Fruit fly (Drosophila melanogaster) whole organism, prepupa: ENCODE results near the gene CG12728.

Source experiments
- CG10631 ChIP-seq: fragments of 200-800 bp; sonication (Bioruptor generic); optimal IDR thresholded peaks from 2 replicates; lab custom pipeline; 2016; ENCODE audit warnings: missing biosample characterization, missing genetic modification characterization
- CG10669 ChIP-seq: fragments of 200-800 bp; sonication (Bioruptor generic); optimal IDR thresholded peaks from 3 replicates; lab custom pipeline; 2018; ENCODE audit warnings: missing biosample characterization, mild to moderate bottlenecking, missing genetic modification characterization, moderate library complexity
- CG11294 ChIP-seq: fragments of 200-800 bp; sonication (Bioruptor generic); IDR thresholded peaks from 2 replicates; pipeline ENCODE4 v1.3.6; 2022; ENCODE audit warnings: missing biosample characterization, missing genetic modification characterization
- CG11762 ChIP-seq: fragments of 200-800 bp; sonication (Bioruptor generic); optimal IDR thresholded peaks from 3 replicates; lab custom pipeline; 2016; ENCODE audit warnings: missing biosample characterization, missing genetic modification characterization; ENCODE audit not compliant: insufficient read depth
- CG11902 ChIP-seq: fragments of 200-800 bp; sonication (Bioruptor generic); optimal IDR thresholded peaks from 3 replicates; lab custom pipeline; 2016; ENCODE audit warnings: missing biosample characterization, missing genetic modification characterization
- CG15336 ChIP-seq: fragments of 200-800 bp; sonication (Bioruptor generic); IDR thresholded peaks from 2 replicates; pipeline ENCODE4 v1.3.6; 2022; ENCODE audit warnings: missing biosample characterization, missing genetic modification characterization
- CG1621 ChIP-seq: fragments of 200-800 bp; sonication (Bioruptor generic); optimal IDR thresholded peaks from 3 replicates; lab custom pipeline; 2018; ENCODE audit warnings: missing biosample characterization, mild to moderate bottlenecking, missing genetic modification characterization
- CG16779 ChIP-seq: fragments of 200-800 bp; sonication (Bioruptor generic); optimal IDR thresholded peaks from 3 replicates; lab custom pipeline; 2017; ENCODE audit warnings: missing biosample characterization, mild to moderate bottlenecking, missing genetic modification characterization
- CG3032 ChIP-seq: fragments of 200-800 bp; optimal IDR thresholded peaks from 2 replicates; lab custom pipeline; 2019; ENCODE audit warnings: missing biosample characterization, mild to moderate bottlenecking, missing genetic modification characterization, moderate library complexity
- CG31627 ChIP-seq: fragments of 200-800 bp; sonication (Bioruptor generic); optimal IDR thresholded peaks from 3 replicates; lab custom pipeline; 2016; ENCODE audit warnings: missing biosample characterization, missing genetic modification characterization
- CG32006 ChIP-seq: fragments of 200-800 bp; sonication (Bioruptor generic); optimal IDR thresholded peaks from 3 replicates; lab custom pipeline; 2017; ENCODE audit warnings: missing biosample characterization, mild to moderate bottlenecking, missing genetic modification characterization
- CG34406 ChIP-seq: fragments of 200-800 bp; sonication (Bioruptor generic); optimal IDR thresholded peaks from 3 replicates; lab custom pipeline; 2016; ENCODE audit warnings: missing biosample characterization, missing genetic modification characterization
- CG3919 ChIP-seq: fragments of 200-800 bp; sonication (Bioruptor generic); optimal IDR thresholded peaks from 3 replicates; lab custom pipeline; 2016; ENCODE audit warnings: missing biosample characterization, missing genetic modification characterization
- CG6163 ChIP-seq: fragments of 200-800 bp; sonication (Bioruptor generic); IDR thresholded peaks from 3 replicates; pipeline ENCODE4 v1.3.6; 2022; ENCODE audit warnings: missing biosample characterization, missing genetic modification characterization
- CG6276 ChIP-seq: fragments of 200-800 bp; sonication (Bioruptor generic); optimal IDR thresholded peaks from 2 replicates; lab custom pipeline; 2017; ENCODE audit warnings: missing biosample characterization, mild to moderate bottlenecking, missing genetic modification characterization
- CG6854 ChIP-seq: fragments of 200-800 bp; sonication (Bioruptor generic); optimal IDR thresholded peaks from 2 replicates; lab custom pipeline; 2017; ENCODE audit warnings: missing biosample characterization, mild to moderate bottlenecking, missing genetic modification characterization
- CG7368 ChIP-seq: fragments of 200-800 bp; sonication (Bioruptor generic); optimal IDR thresholded peaks from 3 replicates; lab custom pipeline; 2016; ENCODE audit warnings: missing biosample characterization, missing genetic modification characterization
- CG8319 ChIP-seq: fragments of 200-800 bp; sonication (Bioruptor generic); optimal IDR thresholded peaks from 3 replicates; lab custom pipeline; 2016; ENCODE audit warnings: missing biosample characterization, missing genetic modification characterization
- CG9139 ChIP-seq: fragments of 200-800 bp; sonication (Bioruptor generic); optimal IDR thresholded peaks from 3 replicates; lab custom pipeline; 2017; ENCODE audit warnings: missing biosample characterization, mild to moderate bottlenecking, missing genetic modification characterization
- Eip75B ChIP-seq: fragments of 200-800 bp; sonication (Bioruptor generic); optimal IDR thresholded peaks from 3 replicates; lab custom pipeline; 2016; ENCODE audit warnings: missing biosample characterization, missing genetic modification characterization
- Eip78C ChIP-seq: fragments of 200-800 bp; sonication (Bioruptor generic); peaks from one replicate; lab custom pipeline; 2016; ENCODE audit warnings: missing biosample characterization, missing genetic modification characterization
- Eip93F ChIP-seq: fragments of 200-800 bp; sonication (Bioruptor generic); optimal IDR thresholded peaks from 2 replicates; lab custom pipeline; 2016; ENCODE audit warnings: missing biosample characterization, mild to moderate bottlenecking, missing genetic modification characterization
- Ets21C ChIP-seq: fragments of 200-800 bp; sonication (Bioruptor generic); optimal IDR thresholded peaks from 3 replicates; lab custom pipeline; 2016; ENCODE audit warnings: missing biosample characterization, missing genetic modification characterization
- Gug ChIP-seq: fragments of 200-800 bp; sonication (Bioruptor generic); IDR thresholded peaks from 2 replicates; pipeline ENCODE4 v1.3.6; 2022; ENCODE audit warnings: missing biosample characterization, missing genetic modification characterization
- Hr38 ChIP-seq: sonication (Bioruptor generic); optimal IDR thresholded peaks from 2 replicates; lab custom pipeline; 2016; ENCODE audit warnings: missing biosample characterization, missing genetic modification characterization
- Hr39 ChIP-seq: fragments of 200-800 bp; sonication (Bioruptor generic); optimal IDR thresholded peaks from 2 replicates; lab custom pipeline; 2016; ENCODE audit warnings: missing biosample characterization, missing genetic modification characterization
- Lpt ChIP-seq: fragments of 200-800 bp; sonication (Bioruptor generic); optimal IDR thresholded peaks from 3 replicates; lab custom pipeline; 2016; ENCODE audit warnings: missing biosample characterization, missing genetic modification characterization
- Met ChIP-seq: fragments of 200-800 bp; sonication (Bioruptor generic); optimal IDR thresholded peaks from 3 replicates; lab custom pipeline; 2016; ENCODE audit warnings: missing biosample characterization, missing genetic modification characterization
- OdsH ChIP-seq: fragments of 200-800 bp; sonication (Bioruptor generic); optimal IDR thresholded peaks from 3 replicates; lab custom pipeline; 2016; ENCODE audit warnings: missing biosample characterization, missing genetic modification characterization
- Smox ChIP-seq: fragments of 200-800 bp; sonication (Bioruptor generic); optimal IDR thresholded peaks from 3 replicates; lab custom pipeline; 2016; ENCODE audit warnings: missing biosample characterization, missing genetic modification characterization
- Sox102F ChIP-seq: fragments of 200-800 bp; sonication (Bioruptor generic); optimal IDR thresholded peaks from 2 replicates; lab custom pipeline; 2016; ENCODE audit warnings: missing biosample characterization, mild to moderate bottlenecking, missing genetic modification characterization
- Sox14 ChIP-seq: fragments of 200-800 bp; sonication (Bioruptor generic); optimal IDR thresholded peaks from 3 replicates; lab custom pipeline; 2016; ENCODE audit warnings: missing biosample characterization, missing genetic modification characterization
- Sox15 ChIP-seq: fragments of 200-800 bp; sonication (Bioruptor generic); optimal IDR thresholded peaks from 3 replicates; lab custom pipeline; 2016; ENCODE audit warnings: missing biosample characterization, missing genetic modification characterization
- achi ChIP-seq: fragments of 200-800 bp; sonication (Bioruptor generic); optimal IDR thresholded peaks from 3 replicates; lab custom pipeline; 2016; ENCODE audit warnings: missing biosample characterization, missing genetic modification characterization
- acj6 ChIP-seq: fragments of 200-800 bp; sonication (Bioruptor generic); optimal IDR thresholded peaks from 3 replicates; lab custom pipeline; 2016; ENCODE audit warnings: missing biosample characterization, missing genetic modification characterization
- cyc ChIP-seq: fragments of 200-800 bp; sonication (Bioruptor generic); optimal IDR thresholded peaks from 3 replicates; lab custom pipeline; 2016; ENCODE audit warnings: missing biosample characterization, missing genetic modification characterization
- dac ChIP-seq: fragments of 200-800 bp; sonication (Bioruptor generic); optimal IDR thresholded peaks from 2 replicates; lab custom pipeline; 2017; ENCODE audit warnings: missing biosample characterization, mild to moderate bottlenecking, missing genetic modification characterization
- eg ChIP-seq: fragments of 200-800 bp; sonication (Bioruptor generic); IDR thresholded peaks from 3 replicates; pipeline ENCODE4 v1.3.6; 2022; ENCODE audit warnings: missing biosample characterization, missing genetic modification characterization
- esn ChIP-seq: fragments of 200-800 bp; sonication (Bioruptor generic); optimal IDR thresholded peaks from 2 replicates; lab custom pipeline; 2016; ENCODE audit warnings: missing biosample characterization, mild to moderate bottlenecking, missing genetic modification characterization, moderate library complexity
- fd59A ChIP-seq: fragments of 200-800 bp; sonication (Bioruptor generic); optimal IDR thresholded peaks from 2 replicates; lab custom pipeline; 2017; ENCODE audit warnings: missing biosample characterization, mild to moderate bottlenecking, missing genetic modification characterization, missing genetic modification reagents
- fd85E ChIP-seq: fragments of 200-800 bp; sonication (Bioruptor generic); optimal IDR thresholded peaks from 3 replicates; lab custom pipeline; 2016; ENCODE audit warnings: missing biosample characterization, missing genetic modification characterization
- lz ChIP-seq: fragments of 200-800 bp; sonication (Bioruptor generic); optimal IDR thresholded peaks from 3 replicates; lab custom pipeline; 2016; ENCODE audit warnings: missing biosample characterization, missing genetic modification characterization
- net ChIP-seq: fragments of 200-800 bp; sonication (Bioruptor generic); optimal IDR thresholded peaks from 3 replicates; lab custom pipeline; 2016; ENCODE audit warnings: missing biosample characterization, missing genetic modification characterization
- pdm3 ChIP-seq: fragments of 200-800 bp; sonication (Bioruptor generic); optimal IDR thresholded peaks from 3 replicates; lab custom pipeline; 2016; ENCODE audit warnings: missing biosample characterization, missing genetic modification characterization
- salr ChIP-seq, 2 experiments: fragments of 200-800 bp; sonication (Bioruptor generic); optimal IDR thresholded peaks; 3 replicates each; lab custom pipeline; 2016 to 2018; ENCODE audit warnings: missing biosample characterization in 2 of 2, missing genetic modification characterization in 2 of 2, mild to moderate bottlenecking in 1 of 2
- spab ChIP-seq: fragments of 200-800 bp; sonication (Bioruptor generic); optimal IDR thresholded peaks from 2 replicates; lab custom pipeline; 2017; ENCODE audit warnings: missing biosample characterization, mild to moderate bottlenecking, missing genetic modification characterization, missing genetic modification reagents
- svp ChIP-seq: fragments of 200-800 bp; sonication (Bioruptor generic); peaks from one replicate; lab custom pipeline; 2016; ENCODE audit warnings: missing biosample characterization, missing genetic modification characterization
- topi ChIP-seq: fragments of 200-800 bp; sonication (Bioruptor generic); optimal IDR thresholded peaks from 3 replicates; lab custom pipeline; 2016; ENCODE audit warnings: missing biosample characterization, missing genetic modification characterization
- vri ChIP-seq: fragments of 200-800 bp; sonication (Bioruptor generic); optimal IDR thresholded peaks from 3 replicates; lab custom pipeline; 2016; ENCODE audit warnings: missing biosample characterization, mild to moderate bottlenecking, missing genetic modification characterization

CG12728 gene

DNA sequence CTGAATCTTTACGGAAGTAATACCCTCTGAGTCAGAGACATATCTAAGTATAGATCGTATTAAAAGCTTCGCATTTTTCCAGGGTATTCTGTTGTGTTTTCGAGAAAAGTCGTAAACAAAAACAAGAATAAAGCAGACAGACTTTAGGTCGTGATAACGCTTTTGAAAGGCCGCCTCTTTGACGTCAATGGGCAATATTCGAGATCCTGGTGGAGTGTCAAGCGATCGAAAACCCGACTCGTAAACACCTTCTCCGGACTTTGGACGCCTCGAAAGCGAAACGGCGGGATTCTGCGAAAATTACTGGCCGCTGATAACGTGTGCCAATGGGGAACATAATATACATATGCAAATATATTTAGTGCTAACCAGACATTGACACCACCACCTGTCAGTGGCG is 45.0 kb downstream of the CG12728 start:
- TF ChIP-seq vri (GFP tag; lab: Kevin White, UChicago) (no peak), svp (GFP tag; lab: Kevin White, UChicago) (peak; percentile 86)

DNA sequence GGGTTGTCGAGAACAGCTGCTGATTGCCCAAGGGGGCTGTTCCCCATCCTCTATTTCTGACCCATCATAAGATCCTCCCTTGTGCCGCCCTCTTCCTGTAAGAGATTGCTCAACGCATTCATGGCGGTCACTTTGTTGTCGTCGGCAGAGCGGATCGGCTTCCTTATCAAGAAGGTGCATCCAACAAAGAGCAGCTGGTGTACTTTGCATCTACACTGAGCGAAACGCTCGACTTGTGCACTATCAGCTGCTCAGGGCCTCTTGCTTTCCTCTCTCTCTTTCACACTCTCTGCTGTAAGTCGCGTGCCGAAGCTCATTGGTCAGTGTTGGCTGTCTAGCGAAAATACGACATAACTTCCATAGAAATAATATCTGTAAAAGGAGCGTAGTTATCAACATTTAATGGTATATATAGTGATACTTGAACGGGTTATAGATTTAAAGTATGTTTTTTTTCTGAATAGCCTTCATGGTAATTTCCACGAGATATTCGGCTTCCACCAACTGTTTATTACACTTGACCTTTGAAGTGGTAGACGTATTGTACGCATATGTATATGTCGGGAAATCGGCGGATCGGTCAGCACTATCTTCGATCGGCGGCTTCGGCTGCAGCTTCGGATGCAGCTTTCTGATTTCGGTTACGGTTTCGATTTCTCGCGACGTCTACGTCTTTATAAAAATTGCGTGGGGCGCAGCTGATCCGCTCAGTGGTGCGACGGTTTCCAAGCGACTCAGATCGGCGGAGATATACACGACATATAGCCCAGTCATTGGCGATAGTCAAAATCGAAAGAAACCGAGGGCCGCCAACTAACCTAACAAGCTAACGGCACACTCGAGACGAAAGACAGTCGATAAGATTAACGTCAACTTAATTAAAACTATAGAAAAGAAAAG is 45.9 kb downstream of the CG12728 start, which contains the start of gene CG5966:
CG5966 (plus strand) TSS at position 704 of the 900 bp plus-strand sequence.
- TF ChIP-seq eg (GFP tag; lab: Robert Waterston, UW) (peak; percentile 63; the same call in 1 of the 3 replicates), cyc (GFP tag; lab: Kevin White, UChicago) (no peak), Smox (GFP tag; lab: Kevin White, UChicago) (no peak), salr (GFP tag; optimal IDR thresholded peaks at IDR 0.05; lab: Kevin White, UChicago) (peak in 1 of 2 experiments; percentile 42), CG8319 (GFP tag; lab: Kevin White, UChicago) (no peak), fd59A (GFP tag; lab: Kevin White, UChicago) (no peak), CG15336 (GFP tag; lab: Robert Waterston, UW) (no peak), CG6276 (peak; percentile 48), CG3032 (no peak), Hr39 (GFP tag; lab: Kevin White, UChicago) (no peak), CG7368 (GFP tag; lab: Kevin White, UChicago) (no peak), CG11762 (GFP tag; lab: Kevin White, UChicago) (no peak), CG31627 (GFP tag; lab: Kevin White, UChicago) (no peak), Eip78C (GFP tag; lab: Kevin White, UChicago) (peak; percentile 59), CG32006 (GFP tag; lab: Kevin White, UChicago) (peak; percentile 2), dac (GFP tag; lab: Kevin White, UChicago) (no peak), Hr38 (GFP tag; lab: Kevin White, UChicago) (no peak), achi (GFP tag; lab: Kevin White, UChicago) (no peak), Sox102F (GFP tag; lab: Kevin White, UChicago) (no peak), Lpt (GFP tag; lab: Kevin White, UChicago) (no peak), CG9139 (peak; percentile 77), CG10631 (GFP tag; lab: Kevin White, UChicago) (no peak), net (peak; percentile 56), pdm3 (GFP tag; lab: Kevin White, UChicago) (no peak), Eip75B (GFP tag; lab: Kevin White, UChicago) (peak; percentile 7), CG1621 (peak; percentile 37), CG11294 (GFP tag; lab: Robert Waterston, UW) (no peak), Gug (GFP tag; lab: Robert Waterston, UW) (peak; percentile 22; the same call in 1 of the 2 replicates), acj6 (no peak), CG11902 (GFP tag; lab: Kevin White, UChicago) (no peak), OdsH (no peak), Ets21C (GFP tag; lab: Kevin White, UChicago) (no peak), Eip93F (GFP tag; lab: Kevin White, UChicago) (no peak), CG34406 (no peak), CG6854 (GFP tag; lab: Kevin White, UChicago) (peak; percentile 51), esn (GFP tag; lab: Kevin White, UChicago) (no peak), fd85E (no peak), CG16779 (tag; lab: Kevin White, UChicago) (peak; percentile 13), Sox14 (peak; percentile 70), CG10669 (GFP tag; lab: Kevin White, UChicago) (peak; percentile 50), CG3919 (GFP tag; lab: Kevin White, UChicago) (peak; percentile 28), CG6163 (GFP tag; lab: Robert Waterston, UW) (peak; percentile 46; the same call in 2 of the 3 replicates), Met (GFP tag; lab: Kevin White, UChicago) (no peak), lz (GFP tag; lab: Kevin White, UChicago) (no peak), spab (GFP tag; lab: Kevin White, UChicago) (peak; percentile 55), topi (GFP tag; lab: Kevin White, UChicago) (no peak), svp (GFP tag; lab: Kevin White, UChicago) (peak; percentile 88), Sox15 (no peak)
